Fruit fly (Drosophila melanogaster) whole organism, embryonic: ENCODE data around the gene Nepl18.

Experiments
- CG10366 ChIP-seq: fragments of 200-800 bp; sonication (Bioruptor generic); IDR thresholded peaks from 2 replicates; pipeline ENCODE4 v1.3.6; 2022; ENCODE audit warnings: missing biosample characterization, missing genetic modification characterization
- CG10565 ChIP-seq: fragments of 200-800 bp; sonication (Bioruptor generic); optimal IDR thresholded peaks from 3 replicates; lab custom pipeline; 2016; ENCODE audit warnings: missing biosample characterization, mild to moderate bottlenecking, missing genetic modification characterization
- CG11093 ChIP-seq: fragments of 200-800 bp; sonication (Bioruptor generic); IDR thresholded peaks from 3 replicates; pipeline ENCODE4 v1.3.6; 2022; ENCODE audit warnings: missing biosample characterization, missing genetic modification characterization
- CG11723 ChIP-seq: fragments of 200-800 bp; sonication (Bioruptor generic); optimal IDR thresholded peaks from 2 replicates; lab custom pipeline; 2017; ENCODE audit warnings: missing biosample characterization, mild to moderate bottlenecking, missing genetic modification characterization
- CG12391 ChIP-seq: fragments of 200-800 bp; sonication (Bioruptor generic); optimal IDR thresholded peaks from 3 replicates; lab custom pipeline; 2018; ENCODE audit warnings: missing biosample characterization, mild to moderate bottlenecking, missing genetic modification characterization, moderate library complexity
- CG14965 ChIP-seq: fragments of 200-800 bp; sonication (Bioruptor generic); optimal IDR thresholded peaks from 2 replicates; lab custom pipeline; 2016; ENCODE audit warnings: missing biosample characterization, missing genetic modification characterization, borderline replicate concordance
- CG15073 ChIP-seq: fragments of 200-800 bp; sonication (Bioruptor generic); optimal IDR thresholded peaks from 2 replicates; lab custom pipeline; 2016; ENCODE audit warnings: missing biosample characterization, missing genetic modification characterization
- CG15269 ChIP-seq: fragments of 200-800 bp; sonication (Bioruptor generic); optimal IDR thresholded peaks from 2 replicates; lab custom pipeline; 2018; ENCODE audit warnings: missing biosample characterization, mild to moderate bottlenecking, missing genetic modification characterization, moderate library complexity
- CG1602 ChIP-seq: fragments of 200-800 bp; sonication (Bioruptor generic); optimal IDR thresholded peaks from 3 replicates; lab custom pipeline; 2016; ENCODE audit warnings: missing biosample characterization, missing genetic modification characterization
- CG17186 ChIP-seq: fragments of 200-800 bp; sonication (Bioruptor generic); optimal IDR thresholded peaks from 3 replicates; lab custom pipeline; 2017; ENCODE audit warnings: missing biosample characterization, missing genetic modification reagents, missing genetic modification characterization
- CG1832 ChIP-seq: fragments of 200-800 bp; sonication (Bioruptor generic); optimal IDR thresholded peaks from 2 replicates; lab custom pipeline; 2017; ENCODE audit warnings: missing biosample characterization, mild to moderate bottlenecking, missing genetic modification characterization, inconsistent platforms
- CG18619 ChIP-seq: fragments of 200-800 bp; sonication (Bioruptor generic); optimal IDR thresholded peaks from 3 replicates; lab custom pipeline; 2017; ENCODE audit warnings: missing biosample characterization, mild to moderate bottlenecking, missing genetic modification characterization
- CG30403 ChIP-seq: fragments of 200-800 bp; sonication (Bioruptor generic); optimal IDR thresholded peaks from 3 replicates; lab custom pipeline; 2016; ENCODE audit warnings: missing biosample characterization, missing genetic modification characterization
- CG30431 ChIP-seq: fragments of 200-800 bp; sonication (Bioruptor generic); optimal IDR thresholded peaks from 2 replicates; lab custom pipeline; 2017; ENCODE audit warnings: missing biosample characterization, missing genetic modification characterization
- CG43689 ChIP-seq: fragments of 200-800 bp; sonication (Bioruptor generic); IDR thresholded peaks from 2 replicates; pipeline ENCODE4 v1.3.6; 2022; ENCODE audit warnings: missing biosample characterization, missing genetic modification characterization
- CG4617 ChIP-seq: fragments of 200-800 bp; sonication (Bioruptor generic); optimal IDR thresholded peaks from 3 replicates; lab custom pipeline; 2016; ENCODE audit warnings: missing biosample characterization, missing genetic modification characterization, borderline replicate concordance
- CG4730 ChIP-seq: fragments of 200-800 bp; sonication (Bioruptor generic); IDR thresholded peaks from 2 replicates; pipeline ENCODE4 v1.3.6; 2022; ENCODE audit warnings: missing biosample characterization, missing genetic modification characterization
- CG9437 ChIP-seq: fragments of 200-800 bp; sonication (Bioruptor generic); optimal IDR thresholded peaks from 2 replicates; lab custom pipeline; 2018; ENCODE audit warnings: missing biosample characterization, mild to moderate bottlenecking, missing genetic modification characterization
- Camta ChIP-seq: fragments of 200-800 bp; sonication (Bioruptor generic); optimal IDR thresholded peaks from 2 replicates; lab custom pipeline; 2016; ENCODE audit warnings: missing biosample characterization, missing genetic modification characterization
- Dfd ChIP-seq, 2 experiments: fragments of >200 bp; optimal IDR thresholded peaks; 2 replicates each; lab custom pipeline; 2017; ENCODE audit warnings: missing biosample characterization in 2 of 2, missing genetic modification characterization in 2 of 2
- Dip3 ChIP-seq: fragments of 200-800 bp; sonication (Bioruptor generic); optimal IDR thresholded peaks from 3 replicates; lab custom pipeline; 2016; ENCODE audit warnings: missing biosample characterization, missing genetic modification characterization
- Doc2 ChIP-seq: fragments of 200-800 bp; sonication (Bioruptor generic); IDR thresholded peaks from 2 replicates; pipeline ENCODE4 v1.3.6; 2022; ENCODE audit warnings: missing biosample characterization, missing genetic modification characterization
- Doc3 ChIP-seq: fragments of 200-800 bp; sonication (Bioruptor generic); IDR thresholded peaks from 3 replicates; pipeline ENCODE4 v1.3.6; 2022; ENCODE audit warnings: missing biosample characterization, missing genetic modification characterization; ENCODE audit not compliant: partially characterized antibody
- HLH54F ChIP-seq: fragments of 200-800 bp; sonication (Bioruptor generic); optimal IDR thresholded peaks from 3 replicates; lab custom pipeline; 2016; ENCODE audit warnings: missing biosample characterization, missing genetic modification characterization
- Hand ChIP-seq: fragments of 200-800 bp; sonication (Bioruptor generic); optimal IDR thresholded peaks from 2 replicates; lab custom pipeline; 2017; ENCODE audit warnings: mild to moderate bottlenecking, missing biosample characterization, missing genetic modification reagents, missing genetic modification characterization
- Hr3 ChIP-seq: fragments of 200-800 bp; sonication (Bioruptor generic); optimal IDR thresholded peaks from 3 replicates; lab custom pipeline; 2016; ENCODE audit warnings: missing biosample characterization, missing genetic modification characterization
- MBD-R2 ChIP-seq: fragments of 200-800 bp; sonication (Bioruptor generic); IDR thresholded peaks from 2 replicates; pipeline ENCODE4 v1.3.6; 2022; ENCODE audit warnings: missing biosample characterization, missing genetic modification characterization
- Mrtf ChIP-seq: fragments of 200-800 bp; sonication (Bioruptor generic); IDR thresholded peaks from 3 replicates; pipeline ENCODE4 v1.3.6; 2022; ENCODE audit warnings: missing biosample characterization, missing genetic modification characterization
- PHDP ChIP-seq: fragments of 200-800 bp; sonication (Bioruptor generic); optimal IDR thresholded peaks from 3 replicates; lab custom pipeline; 2018; ENCODE audit warnings: missing biosample characterization, mild to moderate bottlenecking, missing genetic modification characterization, moderate library complexity
- Rfx ChIP-seq: fragments of 200-800 bp; sonication (Bioruptor generic); IDR thresholded peaks from 2 replicates; pipeline ENCODE4 v1.3.6; 2022; ENCODE audit warnings: missing biosample characterization, missing genetic modification characterization
- Sox100B ChIP-seq: fragments of 200-800 bp; sonication (Bioruptor generic); optimal IDR thresholded peaks from 3 replicates; lab custom pipeline; 2018; ENCODE audit warnings: missing biosample characterization, mild to moderate bottlenecking, missing genetic modification characterization
- Ssrp ChIP-seq: fragments of 200-800 bp; sonication (Bioruptor generic); optimal IDR thresholded peaks from 2 replicates; lab custom pipeline; 2018; ENCODE audit warnings: missing biosample characterization, mild to moderate bottlenecking, missing genetic modification characterization, moderate library complexity
- Xbp1 ChIP-seq: fragments of 200-800 bp; sonication (Bioruptor generic); optimal IDR thresholded peaks from 3 replicates; lab custom pipeline; 2016; ENCODE audit warnings: missing biosample characterization, mild to moderate bottlenecking, missing genetic modification characterization
- ab ChIP-seq: fragments of 200-800 bp; sonication (Bioruptor generic); optimal IDR thresholded peaks from 2 replicates; lab custom pipeline; 2016; ENCODE audit warnings: missing biosample characterization, missing genetic modification characterization
- ara ChIP-seq: fragments of 200-800 bp; sonication (Bioruptor generic); IDR thresholded peaks from 2 replicates; pipeline ENCODE4 v1.3.6; 2022; ENCODE audit warnings: missing biosample characterization, missing genetic modification characterization
- ato ChIP-seq: fragments of 200-800 bp; sonication (Bioruptor generic); IDR thresholded peaks from 2 replicates; pipeline ENCODE4 v1.3.6; 2022; ENCODE audit warnings: missing biosample characterization, missing genetic modification characterization; ENCODE audit not compliant: partially characterized antibody
- caup ChIP-seq: fragments of 200-800 bp; sonication (Bioruptor generic); optimal IDR thresholded peaks from 3 replicates; lab custom pipeline; 2017; ENCODE audit warnings: missing biosample characterization, mild to moderate bottlenecking, missing genetic modification characterization, moderate library complexity; ENCODE audit not compliant: severe bottlenecking
- corto ChIP-seq: fragments of 200-800 bp; sonication (Bioruptor generic); optimal IDR thresholded peaks from 2 replicates; lab custom pipeline; 2016; ENCODE audit warnings: missing biosample characterization, mild to moderate bottlenecking, missing genetic modification characterization, moderate library complexity
- crol ChIP-seq: fragments of 200-800 bp; sonication (Bioruptor generic); IDR thresholded peaks from 2 replicates; pipeline ENCODE4 v1.3.6; 2022; ENCODE audit warnings: missing biosample characterization, missing genetic modification characterization
- da ChIP-seq: fragments of 200-800 bp; sonication (Bioruptor generic); optimal IDR thresholded peaks from 2 replicates; lab custom pipeline; 2016; ENCODE audit warnings: missing biosample characterization, missing genetic modification characterization
- disco-r ChIP-seq: fragments of 200-800 bp; sonication (Bioruptor generic); optimal IDR thresholded peaks from 2 replicates; lab custom pipeline; 2016; ENCODE audit warnings: missing biosample characterization, missing genetic modification characterization
- dm ChIP-seq: fragments of 200-800 bp; sonication (Bioruptor generic); optimal IDR thresholded peaks from 3 replicates; lab custom pipeline; 2016; ENCODE audit warnings: missing biosample characterization, missing genetic modification characterization
- esg ChIP-seq: fragments of 200-800 bp; sonication (Bioruptor generic); conservative IDR thresholded peaks from 2 replicates; pipeline ENCODE4 v1.3.6; 2022; ENCODE audit warnings: missing biosample characterization, missing genetic modification characterization
- gsb ChIP-seq: fragments of 200-800 bp; sonication (Bioruptor generic); IDR thresholded peaks from 2 replicates; pipeline ENCODE4 v1.3.6; 2022; ENCODE audit warnings: missing biosample characterization, missing genetic modification characterization
- jing ChIP-seq: fragments of 200-800 bp; sonication (Bioruptor generic); optimal IDR thresholded peaks from 2 replicates; lab custom pipeline; 2018; ENCODE audit warnings: missing biosample characterization, mild to moderate bottlenecking, missing genetic modification characterization
- p53 ChIP-seq: fragments of 200-800 bp; sonication (Bioruptor generic); optimal IDR thresholded peaks from 2 replicates; lab custom pipeline; 2016; ENCODE audit warnings: missing biosample characterization, missing genetic modification characterization
- pita ChIP-seq: fragments of 200-800 bp; sonication (Bioruptor generic); optimal IDR thresholded peaks from 2 replicates; lab custom pipeline; 2017; ENCODE audit warnings: missing biosample characterization, mild to moderate bottlenecking, missing genetic modification characterization
- seq ChIP-seq: fragments of 200-800 bp; sonication (Bioruptor generic); IDR thresholded peaks from 2 replicates; pipeline ENCODE4 v1.3.6; 2022; ENCODE audit warnings: missing biosample characterization, missing genetic modification characterization
- sima ChIP-seq: fragments of 200-800 bp; sonication (Bioruptor generic); optimal IDR thresholded peaks from 2 replicates; lab custom pipeline; 2016; ENCODE audit warnings: missing biosample characterization, missing genetic modification characterization
- slp2 ChIP-seq: fragments of 200-800 bp; sonication (Bioruptor generic); optimal IDR thresholded peaks from 2 replicates; lab custom pipeline; 2016; ENCODE audit warnings: missing biosample characterization, missing genetic modification characterization
- trh ChIP-seq: fragments of 200-800 bp; sonication (Bioruptor generic); optimal IDR thresholded peaks from 2 replicates; lab custom pipeline; 2016; ENCODE audit warnings: missing biosample characterization, missing genetic modification characterization
- wdn ChIP-seq: fragments of 200-800 bp; sonication (Bioruptor generic); IDR thresholded peaks from 2 replicates; pipeline ENCODE4 v1.3.6; 2022; ENCODE audit warnings: missing biosample characterization, missing genetic modification characterization
- zen ChIP-seq: fragments of 200-800 bp; sonication (Bioruptor generic); optimal IDR thresholded peaks from 3 replicates; lab custom pipeline; 2018; ENCODE audit warnings: missing biosample characterization, mild to moderate bottlenecking, missing genetic modification characterization, moderate library complexity

Gene Nepl18

dm6 chr3R:28851966-28852377, 23.4 kb upstream of the Nepl18 start (continued):
- TF ChIP-seq Ssrp (tag; lab: Kevin White, UChicago) = peak; percentile 16
- TF ChIP-seq trh (GFP tag; lab: Kevin White, UChicago) = no peak
- no peak for TF ChIP-seq wdn (GFP tag; lab: Robert Waterston, UW)
- no peak for TF ChIP-seq esg
- no peak for TF ChIP-seq caup (GFP tag; lab: Kevin White, UChicago)
- TF ChIP-seq CG15073 (GFP tag; lab: Kevin White, UChicago) = no peak
- TF ChIP-seq crol (GFP tag; lab: Robert Waterston, UW) = no peak
- TF ChIP-seq CG1832 (GFP tag; lab: Kevin White, UChicago) = no peak
- no peak for TF ChIP-seq CG1602 (GFP tag; lab: Kevin White, UChicago)
- TF ChIP-seq CG11093 (GFP tag; lab: Robert Waterston, UW) = no peak
- no peak for TF ChIP-seq ab
- TF ChIP-seq slp2 (GFP tag; lab: Kevin White, UChicago) = no peak
- TF ChIP-seq CG43689 = no peak
- no peak for TF ChIP-seq p53 (GFP tag; lab: Kevin White, UChicago)
- no peak for TF ChIP-seq Doc2 (GFP tag; lab: Robert Waterston, UW)
- no peak for TF ChIP-seq CG10565
- TF ChIP-seq HLH54F (GFP tag; lab: Kevin White, UChicago) = no peak
- no peak for TF ChIP-seq Rfx
- peak; percentile 39 for TF ChIP-seq CG30403 (GFP tag; lab: Kevin White, UChicago)
- no peak for TF ChIP-seq disco-r (GFP tag; lab: Kevin White, UChicago)
- TF ChIP-seq CG30431 = no peak
- peak; percentile 17 for TF ChIP-seq Sox100B (GFP tag; lab: Kevin White, UChicago)
- TF ChIP-seq CG4730 = no peak
- no peak for TF ChIP-seq CG18619
- no peak for TF ChIP-seq Dip3 (GFP tag; lab: Kevin White, UChicago)
- no peak for TF ChIP-seq corto (GFP tag; lab: Kevin White, UChicago)
- no peak for TF ChIP-seq jing (GFP tag; lab: Kevin White, UChicago)
- TF ChIP-seq sima (GFP tag; lab: Kevin White, UChicago) = no peak
- no peak for TF ChIP-seq zen (tag; lab: Kevin White, UChicago)
- TF ChIP-seq CG14965 (GFP tag; lab: Kevin White, UChicago) = no peak
- peak; percentile 38 for TF ChIP-seq CG12391 (tag; lab: Kevin White, UChicago)
- TF ChIP-seq Xbp1 = peak; percentile 6
- no peak for TF ChIP-seq Hr3 (GFP tag; lab: Kevin White, UChicago)
- TF ChIP-seq ara (GFP tag; lab: Robert Waterston, UW) = no peak
- no peak for TF ChIP-seq seq (GFP tag; lab: Robert Waterston, UW)
- TF ChIP-seq CG17186 (GFP tag; lab: Kevin White, UChicago) = no peak
- TF ChIP-seq Doc3 (GFP tag; lab: Robert Waterston, UW) = no peak
- no peak for TF ChIP-seq MBD-R2 (GFP tag; lab: Robert Waterston, UW)
- TF ChIP-seq CG15269 (tag; lab: Kevin White, UChicago) = no peak
- TF ChIP-seq PHDP = no peak
- no peak for TF ChIP-seq CG9437 (GFP tag; lab: Kevin White, UChicago)
- no peak for TF ChIP-seq dm (GFP tag; lab: Kevin White, UChicago)
- TF ChIP-seq Mrtf (GFP tag; lab: Robert Waterston, UW) = no peak
- no peak for TF ChIP-seq gsb (GFP tag; lab: Robert Waterston, UW)
- no peak for TF ChIP-seq da (GFP tag; lab: Kevin White, UChicago)
- no peak for TF ChIP-seq Hand
- TF ChIP-seq Camta = no peak
- TF ChIP-seq Dfd (GFP tag; optimal IDR thresholded peaks at IDR 0.05; lab: Kevin White, UChicago) = no peak
- TF ChIP-seq pita (GFP tag; lab: Kevin White, UChicago) = no peak
- no peak for TF ChIP-seq CG11723 (GFP tag; lab: Kevin White, UChicago)
- TF ChIP-seq CG10366 (GFP tag; lab: Robert Waterston, UW) = no peak
- no peak for TF ChIP-seq CG4617 (GFP tag; lab: Kevin White, UChicago)
- TF ChIP-seq ato (GFP tag; lab: Robert Waterston, UW) = no peak
